Worm (Caenorhabditis elegans) whole organism, late embryonic: ENCODE data around the gene ssp-10.
"Not testable (repeated sequence)": the region's sequence is repeated elsewhere in the genome, so short reads cannot be mapped to it uniquely, and the experiment has no call there.

Experiments used
- C38D4.7 ChIP-seq: fragments of 200-800 bp; sonication (Bioruptor generic); optimal IDR thresholded peaks from 2 replicates; lab custom pipeline; 2018; ENCODE audit warnings: mild to moderate bottlenecking, missing genetic modification characterization, moderate library complexity, missing compliant biosample characterization
- K02D7.2 ChIP-seq: sonication (generic microtip); optimal IDR thresholded peaks from 2 replicates; lab custom pipeline; 2017; ENCODE audit warnings: mild to moderate bottlenecking, missing genetic modification characterization, missing compliant biosample characterization
- T23F11.4 ChIP-seq: fragments of 200-800 bp; sonication (Bioruptor generic); optimal IDR thresholded peaks from 2 replicates; lab custom pipeline; 2018; ENCODE audit warnings: mild to moderate bottlenecking, missing genetic modification characterization, missing compliant biosample characterization
- Y22D7AL.16 ChIP-seq: sonication (generic microtip); optimal IDR thresholded peaks from 2 replicates; lab custom pipeline; 2016; ENCODE audit warnings: missing genetic modification characterization, missing compliant biosample characterization
- ahr-1 ChIP-seq: sonication (generic microtip); optimal IDR thresholded peaks from 2 replicates; lab custom pipeline; 2016; ENCODE audit warnings: missing genetic modification characterization, missing compliant biosample characterization
- ama-1 ChIP-seq: fragments of 150-350 bp; optimal IDR thresholded peaks from 2 replicates; lab custom pipeline; 2014
- ceh-14 ChIP-seq: sonication (generic microtip); optimal IDR thresholded peaks from 2 replicates; lab custom pipeline; 2016; ENCODE audit warnings: missing genotype, missing genetic modification characterization, missing compliant biosample characterization
- ceh-18 ChIP-seq: sonication (generic microtip); optimal IDR thresholded peaks from 2 replicates; lab custom pipeline; 2016; ENCODE audit warnings: missing genetic modification characterization, missing compliant biosample characterization
- ceh-22 ChIP-seq: sonication (generic microtip); optimal IDR thresholded peaks from 2 replicates; lab custom pipeline; 2017; ENCODE audit warnings: missing biosample characterization, missing genetic modification characterization
- ceh-24 ChIP-seq: sonication (generic microtip); optimal IDR thresholded peaks from 2 replicates; lab custom pipeline; 2016; ENCODE audit warnings: mild to moderate bottlenecking, missing genetic modification characterization, missing compliant biosample characterization
- ceh-30 ChIP-seq: fragments of 150-350 bp; optimal IDR thresholded peaks from 2 replicates; lab custom pipeline; 2014; ENCODE audit warnings: missing biosample characterization, missing genetic modification characterization
- ceh-31 ChIP-seq: sonication (generic microtip); optimal IDR thresholded peaks from 2 replicates; lab custom pipeline; 2016; ENCODE audit warnings: missing genetic modification characterization, missing compliant biosample characterization
- ceh-34 ChIP-seq: sonication (generic microtip); optimal IDR thresholded peaks from 2 replicates; lab custom pipeline; 2016; ENCODE audit warnings: mild to moderate bottlenecking, missing genetic modification characterization, missing compliant biosample characterization
- ceh-45 ChIP-seq: fragments of 200-800 bp; sonication (Bioruptor generic); IDR thresholded peaks from 2 replicates; pipeline ENCODE4 v1.3.6; 2022; ENCODE audit warnings: missing genetic modification reagents, missing genetic modification characterization, missing compliant biosample characterization
- ceh-6 ChIP-seq: fragments of 200-800 bp; sonication (Bioruptor generic); optimal IDR thresholded peaks from 2 replicates; lab custom pipeline; 2018; ENCODE audit warnings: mild to moderate bottlenecking, missing genetic modification characterization, missing compliant biosample characterization
- dmd-4 ChIP-seq: sonication (generic microtip); optimal IDR thresholded peaks from 2 replicates; lab custom pipeline; 2016; ENCODE audit warnings: borderline replicate concordance, missing genetic modification characterization, missing compliant biosample characterization
- dve-1 ChIP-seq: sonication (generic microtip); optimal IDR thresholded peaks from 2 replicates; lab custom pipeline; 2017; ENCODE audit warnings: antibody characterized with exemption, mild to moderate bottlenecking, missing genetic modification characterization, missing compliant biosample characterization
- elt-2 ChIP-seq: sonication (generic microtip); optimal IDR thresholded peaks from 2 replicates; lab custom pipeline; 2016; ENCODE audit warnings: missing genetic modification reagents, missing genetic modification characterization, missing compliant biosample characterization
- eyg-1 ChIP-seq: sonication (generic microtip); optimal IDR thresholded peaks from 2 replicates; lab custom pipeline; 2016; ENCODE audit warnings: missing genotype, missing genetic modification characterization, missing compliant biosample characterization
- fax-1 ChIP-seq: sonication (generic microtip); optimal IDR thresholded peaks from 2 replicates; lab custom pipeline; 2016; ENCODE audit warnings: missing genotype, missing genetic modification characterization, missing compliant biosample characterization
- hlh-15 ChIP-seq: sonication (generic microtip); optimal IDR thresholded peaks from 2 replicates; lab custom pipeline; 2016; ENCODE audit warnings: missing genetic modification characterization, missing compliant biosample characterization
- hlh-8 ChIP-seq: sonication (generic microtip); optimal IDR thresholded peaks from 2 replicates; lab custom pipeline; 2016; ENCODE audit warnings: missing genotype, missing genetic modification characterization, missing compliant biosample characterization
- lim-6 ChIP-seq: sonication (generic microtip); optimal IDR thresholded peaks from 2 replicates; lab custom pipeline; 2016; ENCODE audit warnings: missing genetic modification characterization, missing compliant biosample characterization
- madf-2 ChIP-seq: sonication (generic microtip); optimal IDR thresholded peaks from 2 replicates; lab custom pipeline; 2017; ENCODE audit warnings: missing genetic modification characterization, missing compliant biosample characterization
- nfya-1 ChIP-seq: sonication (generic microtip); optimal IDR thresholded peaks from 2 replicates; lab custom pipeline; 2017; ENCODE audit warnings: missing genetic modification characterization, mild to moderate bottlenecking, missing compliant biosample characterization, antibody characterized with exemption, moderate library complexity
- nhr-232 ChIP-seq: sonication (generic microtip); optimal IDR thresholded peaks from 2 replicates; lab custom pipeline; 2016; ENCODE audit warnings: missing genetic modification characterization, missing compliant biosample characterization
- npax-4 ChIP-seq: sonication (generic microtip); optimal IDR thresholded peaks from 2 replicates; lab custom pipeline; 2016; ENCODE audit warnings: missing genetic modification characterization, missing compliant biosample characterization
- pat-9 ChIP-seq: fragments of 200-800 bp; sonication (Bioruptor generic); optimal IDR thresholded peaks from 2 replicates; lab custom pipeline; 2018; ENCODE audit warnings: mild to moderate bottlenecking, missing genetic modification characterization, moderate library complexity, missing compliant biosample characterization
- pha-4 ChIP-seq: fragments of 150-350 bp; optimal IDR thresholded peaks from 2 replicates; lab custom pipeline; 2018; ENCODE audit warnings: missing biosample characterization, missing genetic modification reagents, missing genetic modification characterization
- pros-1 ChIP-seq: fragments of 150-350 bp; optimal IDR thresholded peaks from 2 replicates; lab custom pipeline; 2014; ENCODE audit warnings: missing biosample characterization, missing genetic modification reagents, missing genetic modification characterization
- rnt-1 ChIP-seq: sonication (generic microtip); optimal IDR thresholded peaks from 2 replicates; lab custom pipeline; 2016; ENCODE audit warnings: missing genetic modification characterization, missing compliant biosample characterization
- sdc-2 ChIP-seq: sonication (generic microtip); optimal IDR thresholded peaks from 2 replicates; lab custom pipeline; 2016; ENCODE audit warnings: missing genotype, missing genetic modification characterization, missing compliant biosample characterization
- tbx-7 ChIP-seq: sonication (generic microtip); optimal IDR thresholded peaks from 2 replicates; lab custom pipeline; 2016; ENCODE audit warnings: missing genotype, missing genetic modification characterization, missing compliant biosample characterization
- ttx-3 ChIP-seq: sonication (generic microtip); optimal IDR thresholded peaks from 2 replicates; lab custom pipeline; 2016; ENCODE audit warnings: missing genetic modification reagents, missing genetic modification characterization, missing compliant biosample characterization
- unc-42 ChIP-seq: sonication (generic microtip); optimal IDR thresholded peaks from 2 replicates; lab custom pipeline; 2016; ENCODE audit warnings: missing genotype, missing genetic modification characterization, missing compliant biosample characterization
- unc-55 ChIP-seq: sonication (generic microtip); optimal IDR thresholded peaks from 2 replicates; lab custom pipeline; 2017; ENCODE audit warnings: missing biosample characterization, missing genetic modification reagents, missing genetic modification characterization
- unc-86 ChIP-seq: sonication (generic microtip); optimal IDR thresholded peaks from 2 replicates; lab custom pipeline; 2016; ENCODE audit warnings: missing genetic modification characterization, missing compliant biosample characterization
- zip-5 ChIP-seq: sonication (generic microtip); optimal IDR thresholded peaks from 2 replicates; lab custom pipeline; 2016; ENCODE audit warnings: missing genetic modification characterization, missing compliant biosample characterization

ssp-10 gene

DNA sequence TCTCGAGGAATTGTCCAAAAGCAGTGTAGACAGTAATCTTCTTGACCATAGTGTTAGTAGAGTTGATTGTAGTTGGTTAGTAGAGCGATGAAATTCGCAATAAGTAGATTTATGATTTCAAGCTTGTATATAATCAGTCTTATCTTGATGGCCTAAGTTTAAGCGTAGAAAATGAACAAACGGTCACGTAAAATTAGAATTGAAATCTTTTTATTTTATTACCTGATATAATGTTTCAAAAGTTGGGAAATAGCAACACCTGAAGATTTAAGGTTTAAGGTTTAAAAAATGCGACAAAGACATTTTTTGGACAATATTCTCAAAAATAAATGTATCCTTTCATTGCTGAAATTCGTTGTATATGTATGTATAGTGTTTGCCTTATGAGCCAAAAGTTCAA is 42.8 kb upstream of the ssp-10 start, which contains the start of gene sss-1:
Gene sss-1, minus strand, starts transcription at position 101 of the 400 bp plus-strand sequence.
- TF ChIP-seq rnt-1 (tag; lab: Kevin White, UChicago); ceh-22; elt-2 (tag; lab: Kevin White, UChicago): not testable (repeated sequence)

DNA sequence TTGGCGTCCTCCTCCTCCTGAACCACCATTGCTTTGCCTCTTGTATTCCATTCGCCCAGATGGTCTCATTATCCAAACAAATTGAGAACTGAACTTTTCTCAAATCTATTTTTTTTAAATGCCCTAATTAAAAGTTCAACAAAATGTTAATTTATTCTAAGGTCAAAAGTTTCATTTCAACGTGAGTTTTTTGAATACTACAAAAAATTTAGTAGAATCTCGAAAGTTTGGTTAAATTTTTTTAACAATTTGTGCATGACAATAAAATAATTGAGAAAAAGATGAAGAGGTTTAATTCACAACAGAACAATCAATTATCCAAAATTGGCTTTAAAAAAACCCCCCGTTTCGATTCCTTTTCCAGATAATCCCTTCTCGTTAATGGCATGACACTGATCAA is 41.1 kb upstream of the ssp-10 start, which contains the start of gene F32B6.4:
Gene F32B6.4, minus strand, starts transcription at position 101 of the 400 bp plus-strand sequence.
- no peak for TF ChIP-seq ttx-3 (tag; lab: Kevin White, UChicago)
- no peak for TF ChIP-seq ceh-34 (tag; lab: Kevin White, UChicago)
- no peak for TF ChIP-seq dmd-4 (tag; lab: Kevin White, UChicago)

DNA sequence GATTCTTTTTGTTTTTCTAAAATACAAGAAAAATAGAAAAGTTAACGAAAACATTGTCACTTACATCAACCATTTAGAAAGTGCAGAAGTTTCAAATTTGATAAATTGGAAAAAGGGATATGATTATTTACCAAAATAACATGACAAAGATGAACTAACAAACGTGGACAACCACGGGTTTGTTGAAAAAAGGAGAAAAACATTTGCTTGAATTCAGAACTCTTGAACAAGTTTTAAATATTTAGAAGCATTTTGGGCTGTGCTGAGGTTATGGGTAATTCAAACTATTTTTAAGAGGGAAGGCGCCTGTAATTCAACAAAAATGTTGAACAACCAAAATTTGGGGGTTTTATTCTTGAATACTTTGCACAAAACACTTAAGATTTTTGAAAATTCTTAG is 39.0 kb upstream of the ssp-10 start, which contains the start of gene ttbk-3:
Gene ttbk-3, minus strand, starts transcription at position 101 of the 400 bp plus-strand sequence.
- no peak for TF ChIP-seq tbx-7 (tag; lab: Kevin White, UChicago)
- TF ChIP-seq C38D4.7 (GFP tag; lab: Kevin White, UChicago) = no peak
- no peak for TF ChIP-seq pha-4 (tag; lab: Kevin White, UChicago)
- no peak for TF ChIP-seq nhr-232 (tag; lab: Kevin White, UChicago)
- TF ChIP-seq npax-4 (tag; lab: Kevin White, UChicago) = no peak
- no peak for TF ChIP-seq eyg-1 (tag; lab: Kevin White, UChicago)
- no peak for TF ChIP-seq hlh-15 (tag; lab: Kevin White, UChicago)
- no peak for TF ChIP-seq ama-1 (lab: Kevin White, UChicago)
- TF ChIP-seq fax-1 (tag; lab: Kevin White, UChicago) = no peak
- no peak for TF ChIP-seq madf-2 (tag; lab: Kevin White, UChicago)
- TF ChIP-seq ceh-18 (tag; lab: Kevin White, UChicago) = no peak
- no peak for TF ChIP-seq ceh-6
- TF ChIP-seq hlh-8 (tag; lab: Kevin White, UChicago) = no peak
- no peak for TF ChIP-seq zip-5 (tag; lab: Kevin White, UChicago)
- no peak for TF ChIP-seq K02D7.2 (tag; lab: Kevin White, UChicago)

DNA sequence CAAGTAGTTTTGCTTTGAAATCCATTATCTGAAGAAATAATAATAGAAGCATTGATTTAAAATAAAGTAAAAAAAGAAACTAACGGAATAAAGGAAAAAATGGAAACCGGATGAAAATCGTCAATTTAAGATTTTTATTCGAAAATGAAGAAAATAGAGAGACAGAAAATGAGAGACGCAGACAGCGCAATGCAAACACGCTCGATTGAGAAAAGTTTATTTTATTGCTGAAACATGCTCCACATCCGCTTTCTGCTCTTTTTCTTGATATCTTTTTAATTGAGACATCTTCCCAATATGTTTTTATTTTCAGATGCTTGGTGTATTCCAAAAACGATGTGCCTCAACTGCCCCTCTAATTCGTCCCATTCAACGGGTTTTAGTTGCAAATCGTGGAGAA is 33.4 kb upstream of the ssp-10 start, which contains the start of the genes prp-18 and mccc-1:
Gene prp-18, minus strand, starts transcription at position 127 of the 400 bp plus-strand sequence.
Gene mccc-1, plus strand, starts transcription at position 314 of the 400 bp plus-strand sequence.
- TF ChIP-seq unc-55 (GFP tag; lab: Kevin White, UChicago) (peak; percentile 28), unc-42 (tag; lab: Kevin White, UChicago) (peak; percentile 86), ceh-31 (tag; lab: Kevin White, UChicago) (peak; percentile 44), ama-1 (lab: Kevin White, UChicago) (no peak), nfya-1 (tag; lab: Kevin White, UChicago) (peak; percentile 16), elt-2 (tag; lab: Kevin White, UChicago) (no peak), hlh-8 (tag; lab: Kevin White, UChicago) (no peak), lim-6 (tag; lab: Kevin White, UChicago) (no peak), dve-1 (tag; lab: Kevin White, UChicago) (peak; percentile 2)

DNA sequence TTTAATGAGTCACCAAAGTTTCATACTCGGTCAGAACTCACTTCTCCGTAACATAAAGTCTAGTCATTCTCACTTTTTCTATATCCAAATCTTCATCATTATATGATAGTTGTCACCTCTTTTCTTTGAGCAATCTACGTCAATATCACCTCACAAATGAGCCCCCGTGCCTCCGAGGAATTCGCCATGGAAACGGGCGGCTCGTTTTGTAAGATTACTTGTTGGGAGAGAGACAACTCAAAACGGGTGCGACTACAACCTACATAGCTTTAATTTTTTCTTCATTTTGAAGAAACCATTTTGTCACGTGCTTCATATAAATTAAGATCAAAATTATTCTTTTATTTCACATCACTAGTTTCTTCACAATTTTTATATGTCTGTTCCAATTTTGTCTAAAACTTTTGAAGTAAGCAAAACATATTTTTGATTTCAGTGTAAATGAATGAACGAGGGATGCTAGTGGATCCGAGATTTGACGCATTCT is 28.1 kb upstream of the ssp-10 start, which contains the start of gene nhr-4:
Gene nhr-4, plus strand, starts transcription at position 437 of the 487 bp plus-strand sequence.
- TF ChIP-seq unc-86 = no peak
- TF ChIP-seq ceh-14 (tag; lab: Kevin White, UChicago) = no peak
- TF ChIP-seq rnt-1 (tag; lab: Kevin White, UChicago) = no peak
- no peak for TF ChIP-seq ceh-34 (tag; lab: Kevin White, UChicago)
- no peak for TF ChIP-seq ceh-45 (GFP tag; lab: Robert Waterston, UW)
- TF ChIP-seq unc-42 (tag; lab: Kevin White, UChicago) = no peak
- TF ChIP-seq T23F11.4 (GFP tag; lab: Kevin White, UChicago) = no peak
- no peak for TF ChIP-seq Y22D7AL.16 (tag; lab: Kevin White, UChicago)
- no peak for TF ChIP-seq pat-9 (tag; lab: Kevin White, UChicago)
- TF ChIP-seq ceh-30 = no peak
- TF ChIP-seq eyg-1 (tag; lab: Kevin White, UChicago) = no peak
- no peak for TF ChIP-seq ceh-24 (tag; lab: Kevin White, UChicago)
- TF ChIP-seq sdc-2 = no peak
- TF ChIP-seq pros-1 = no peak
- no peak for TF ChIP-seq ahr-1 (tag; lab: Kevin White, UChicago)
- no peak for TF ChIP-seq ceh-18 (tag; lab: Kevin White, UChicago)
